Fruit fly (Drosophila melanogaster): ENCODE measurements around the gene CG34447.

Gene CG34447

DNA sequence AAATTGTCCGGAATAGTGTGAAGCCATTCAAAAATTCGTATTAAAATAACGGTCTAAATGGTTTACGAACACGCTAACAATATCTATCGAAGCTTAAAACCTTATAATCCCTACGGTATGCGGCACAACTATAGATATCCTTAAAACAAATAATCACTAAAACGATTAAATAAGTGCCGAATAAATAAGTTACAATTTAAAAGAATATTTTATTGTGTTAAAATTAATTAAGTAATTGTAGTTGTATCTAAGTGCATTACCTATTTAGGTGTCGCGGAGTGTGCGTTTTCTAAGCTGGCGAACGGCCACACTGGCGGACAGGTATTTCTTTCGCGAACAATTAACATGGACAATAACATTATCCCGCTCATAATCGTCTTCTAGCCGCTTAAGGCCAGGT, 39.0 kb downstream of the CG34447 start, which contains the start of gene Eogt (continued):
- no peak for TF ChIP-seq bbx (GFP tag; IDR thresholded peaks at IDR 0.05; ENCODE audit: partially characterized antibody)
- peak; percentile 95 for TF ChIP-seq CG12659 (GFP tag; optimal IDR thresholded peaks at IDR 0.05)
- peak; percentile 34; the same call in 1 of the 2 replicates for TF ChIP-seq Scr (GFP tag; IDR thresholded peaks at IDR 0.05; ENCODE audit: partially characterized antibody)
- TF ChIP-seq Lhr (GFP tag; optimal IDR thresholded peaks at IDR 0.05) = peak; percentile 91
- peak; percentile 95 for TF ChIP-seq jigr1 (GFP tag; IDR thresholded peaks at IDR 0.05)
- TF ChIP-seq unc-4 (GFP tag; IDR thresholded peaks at IDR 0.05; ENCODE audit: partially characterized antibody) = no peak
- TF ChIP-seq CG9215 (GFP tag; IDR thresholded peaks at IDR 0.05) = peak; percentile 91
- peak; percentile 97 for TF ChIP-seq CG10959 (GFP tag; IDR thresholded peaks at IDR 0.05)
- TF ChIP-seq mirr (GFP tag; optimal IDR thresholded peaks at IDR 0.05) = peak; percentile 46
- peak; percentile 86 for TF ChIP-seq CG3065 (GFP tag; optimal IDR thresholded peaks at IDR 0.05)
- TF ChIP-seq CG1603 (tag; optimal IDR thresholded peaks at IDR 0.05) = peak; percentile 98
- TF ChIP-seq CG11456 (GFP tag; IDR thresholded peaks at IDR 0.05) = peak; percentile 96
- TF ChIP-seq lmd (GFP tag; IDR thresholded peaks at IDR 0.05) = peak; percentile 96
- no peak for TF ChIP-seq chinmo (GFP tag; IDR thresholded peaks at IDR 0.05; ENCODE audit: partially characterized antibody)
- TF ChIP-seq ro (GFP tag; IDR thresholded peaks at IDR 0.05) = peak; percentile 92
- TF ChIP-seq abd-A (tag; optimal IDR thresholded peaks at IDR 0.05) = peak; percentile 76
- TF ChIP-seq sisA (GFP tag; IDR thresholded peaks at IDR 0.05) = peak; percentile 96
- TF ChIP-seq lola (GFP tag; optimal IDR thresholded peaks at IDR 0.05) = peak in 1 of 3 experiments; percentile 93
- TF ChIP-seq CG13296 (GFP tag; optimal IDR thresholded peaks at IDR 0.05) = peak; percentile 79
- no peak for TF ChIP-seq pan (optimal IDR thresholded peaks at IDR 0.05)
- peak in 1 of 2 experiments; percentile 98 for TF ChIP-seq pan (GFP tag; optimal IDR thresholded peaks at IDR 0.05 in 1 of 2, IDR thresholded peaks at IDR 0.05 in 1 of 2)
- no peak for TF ChIP-seq CG2129 (GFP tag; IDR thresholded peaks at IDR 0.05; ENCODE audit: partially characterized antibody)
- peak; percentile 84 for TF ChIP-seq CG2875 (GFP tag; optimal IDR thresholded peaks at IDR 0.05)
- TF ChIP-seq CG15479 (GFP tag; optimal IDR thresholded peaks at IDR 0.05) = peak; percentile 27
- TF ChIP-seq CG2889 (GFP tag; IDR thresholded peaks at IDR 0.05) = peak; percentile 94

DNA sequence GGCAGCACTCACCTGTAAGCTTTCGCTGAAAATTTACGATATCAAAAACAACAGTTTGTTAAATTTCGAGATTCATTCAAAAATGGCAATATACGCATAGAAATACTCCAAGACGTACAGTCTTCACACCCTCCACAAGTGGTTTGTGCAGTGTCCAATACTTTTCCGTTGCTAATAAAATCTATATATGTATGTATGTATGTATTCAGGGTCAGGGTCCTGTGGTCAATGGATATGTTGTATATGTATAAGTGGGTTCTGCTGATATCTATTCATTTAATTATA, 43.5 kb downstream of the CG34447 start:
- TF ChIP-seq CG6683 (GFP tag; optimal IDR thresholded peaks at IDR 0.05) (no peak), zfh1 (GFP tag; IDR thresholded peaks at IDR 0.05) (0 out of 3 replicates have a peak, but pooled peaks have one; percentile 33), CG10366 (GFP tag; IDR thresholded peaks at IDR 0.05) (no peak), phol (tag; optimal IDR thresholded peaks at IDR 0.05) (no peak), CG6813 (GFP tag; optimal IDR thresholded peaks at IDR 0.05) (peak; percentile 23), CG4282 (GFP tag; optimal IDR thresholded peaks at IDR 0.05) (no peak), CG11695 (GFP tag; IDR thresholded peaks at IDR 0.05) (peak; percentile 15; the same call in 1 of the 3 replicates), schlank (tag; optimal IDR thresholded peaks at IDR 0.05) (no peak), CG16779 (GFP tag; IDR thresholded peaks at IDR 0.05) (0 out of 2 replicates have a peak, but pooled peaks have one; percentile 11), CG1603 (tag; optimal IDR thresholded peaks at IDR 0.05) (peak; percentile 2), Vsx1 (GFP tag; optimal IDR thresholded peaks at IDR 0.05) (no peak), CG7839 (tag; optimal IDR thresholded peaks at IDR 0.05) (no peak)

DNA sequence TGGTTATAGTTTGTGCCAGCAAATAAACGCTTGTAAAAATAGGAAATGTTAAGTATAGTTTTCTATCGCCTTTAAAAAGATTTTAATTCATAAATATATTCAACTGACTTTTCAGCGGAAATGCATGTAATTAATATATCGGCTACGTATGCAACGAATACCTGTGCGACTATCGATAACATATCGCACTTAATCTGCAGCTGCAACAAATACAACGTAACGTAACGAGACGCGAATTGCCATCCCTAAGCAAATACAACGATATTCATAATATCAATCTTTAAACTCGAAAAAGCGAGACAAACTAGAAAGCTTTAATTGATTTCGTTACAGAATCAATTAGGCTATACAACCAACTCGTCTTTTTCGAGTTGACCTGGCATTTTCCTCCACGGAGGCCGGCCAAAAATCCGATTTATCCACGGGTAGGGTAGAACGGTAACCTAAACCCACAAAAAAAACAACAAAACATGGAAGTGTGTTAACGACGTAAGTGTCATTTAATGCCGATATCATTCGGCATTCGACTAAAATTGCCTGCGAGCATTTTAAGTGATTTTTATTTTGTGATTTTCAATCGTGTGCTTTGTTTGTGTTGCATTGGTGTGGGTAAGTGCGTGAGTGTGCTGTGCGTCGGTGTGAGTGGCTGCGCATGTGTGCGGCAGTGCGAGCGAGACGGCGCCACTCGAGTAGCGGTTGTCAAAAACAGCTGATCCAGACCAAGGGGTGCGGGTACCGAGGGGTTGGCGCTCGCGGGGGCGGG, 44.0 kb downstream of the CG34447 start, which contains the start of gene Atxn7:
TSS of gene Atxn7 (plus strand) at position 187 of the 763 bp plus-strand sequence.
- TF ChIP-seq nom (GFP tag; optimal IDR thresholded peaks at IDR 0.05) = peak; percentile 48
- peak; percentile 74 for TF ChIP-seq gsb-n (tag; optimal IDR thresholded peaks at IDR 0.05)
- peak; percentile 62 for TF ChIP-seq gcm (GFP tag; optimal IDR thresholded peaks at IDR 0.05)
- peak; percentile 81 for TF ChIP-seq lab (GFP tag; optimal IDR thresholded peaks at IDR 0.05)
- peak; percentile 72 for TF ChIP-seq dmrt11E (tag; optimal IDR thresholded peaks at IDR 0.05)
- TF ChIP-seq vfl (GFP tag; optimal IDR thresholded peaks at IDR 0.05) = no peak
- TF ChIP-seq Kr (GFP tag; optimal IDR thresholded peaks at IDR 0.05) = no peak
- no peak for TF ChIP-seq Atf3 (GFP tag; optimal IDR thresholded peaks at IDR 0.05)
- peak; percentile 58 for TF ChIP-seq CG18262 (tag; optimal IDR thresholded peaks at IDR 0.05)
- TF ChIP-seq toy (GFP tag; IDR thresholded peaks at IDR 0.05) = no peak
- peak; percentile 27 for TF ChIP-seq zf30C (GFP tag; optimal IDR thresholded peaks at IDR 0.05)
- peak; percentile 56 for TF ChIP-seq dmrt99B (tag; optimal IDR thresholded peaks at IDR 0.05)

Measured in whole organism, embryonic.